Fruit fly (Drosophila melanogaster): Measurements from ENCODE around the gene CG7367.

DNA sequence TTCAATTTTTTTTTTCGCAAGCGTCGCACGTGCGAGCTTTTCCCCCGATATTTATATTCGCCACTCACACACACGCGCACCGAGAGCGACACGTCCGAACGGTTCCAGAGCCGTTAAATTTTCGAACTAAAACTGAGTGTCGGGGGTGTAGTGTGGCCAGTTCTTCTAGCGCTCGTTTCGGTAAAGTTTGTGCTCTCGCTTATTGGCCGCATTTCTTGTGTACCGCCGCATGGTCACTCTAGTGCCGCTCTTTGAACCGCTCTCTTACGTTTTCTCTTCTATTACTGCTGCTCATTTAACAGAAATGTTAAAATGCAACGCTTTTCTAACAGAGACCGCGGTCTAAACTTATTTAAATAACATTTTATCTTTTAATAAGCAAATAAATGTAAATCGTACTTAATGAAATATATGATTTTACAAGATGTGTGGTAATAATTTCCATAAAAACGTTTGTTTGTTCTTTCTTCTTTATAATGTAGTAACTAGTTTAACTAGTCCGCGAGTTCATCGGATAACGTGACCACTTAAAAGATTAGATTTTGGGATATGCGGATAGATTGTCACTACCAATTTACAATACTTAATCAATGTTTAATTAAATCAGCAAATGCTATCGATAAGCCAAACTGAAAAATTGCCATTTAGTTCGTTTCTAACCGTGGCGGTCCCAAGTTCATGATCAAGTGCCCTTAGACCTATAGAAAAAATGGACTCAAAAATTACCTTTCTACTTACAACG lies 55.4 kb downstream of the CG7367 start, which contains the start of gene Snoo:
- TF ChIP-seq h (optimal IDR thresholded peaks at IDR 0.05) (no peak), psq (optimal IDR thresholded peaks at IDR 0.05) (no peak), Myc (optimal IDR thresholded peaks at IDR 0.05) (no peak)
